Worm (Caenorhabditis elegans): ENCODE data around the gene ugt-8.

The ugt-8 gene

DNA sequence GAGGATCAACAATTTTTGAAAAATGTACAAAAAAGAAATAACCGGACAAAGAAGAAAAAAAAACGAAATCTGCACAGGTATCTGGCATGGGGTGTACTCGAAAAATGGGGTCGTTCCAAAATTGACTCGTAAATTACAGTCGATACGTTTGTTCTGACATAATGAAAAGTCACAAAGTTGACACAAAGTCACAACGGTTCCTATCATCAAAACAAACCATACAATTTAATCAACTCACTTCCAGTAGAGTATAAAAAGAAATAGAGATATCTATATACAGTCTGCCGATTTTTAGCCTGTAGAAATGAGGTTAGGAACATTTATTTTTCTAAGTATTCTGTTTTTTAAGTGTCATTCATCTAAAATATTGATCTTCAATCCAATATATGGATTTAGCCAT lies 19.2 kb upstream of the ugt-8 start, which contains the start of gene T19H12.12:
Gene T19H12.12, plus strand, starts transcription at position 301 of the 400 bp plus-strand sequence.
- TF ChIP-seq Y53G8AR.9 (GFP tag; conservative IDR thresholded peaks at IDR 0.05) (no peak), F57C9.4 (tag; optimal IDR thresholded peaks at IDR 0.05) (no peak), snpc-1.1 (tag; optimal IDR thresholded peaks at IDR 0.05; ENCODE audit: insufficient read depth) (no peak), snpc-4 (GFP tag; optimal IDR thresholded peaks at IDR 0.05) (no peak), snpc-4 (tag; optimal IDR thresholded peaks at IDR 0.05) (no peak), F52B5.7 (tag; optimal IDR thresholded peaks at IDR 0.05) (no peak), atf-7 (tag; optimal IDR thresholded peaks at IDR 0.05) (no peak), lir-1 (GFP tag; conservative IDR thresholded peaks at IDR 0.05) (no peak), let-607 (tag; optimal IDR thresholded peaks at IDR 0.05) (no peak), Y56A3A.18 (GFP tag; IDR thresholded peaks at IDR 0.05) (no peak), aptf-2 (GFP tag; conservative IDR thresholded peaks at IDR 0.05) (no peak), unc-130 (GFP tag; optimal IDR thresholded peaks at IDR 0.05) (no peak), madf-8 (GFP tag; conservative IDR thresholded peaks at IDR 0.05) (no peak), athp-1 (tag; optimal IDR thresholded peaks at IDR 0.05) (no peak), hlh-12 (tag; optimal IDR thresholded peaks at IDR 0.05) (no peak), lag-1 (GFP tag; IDR thresholded peaks at IDR 0.05) (no peak)

DNA sequence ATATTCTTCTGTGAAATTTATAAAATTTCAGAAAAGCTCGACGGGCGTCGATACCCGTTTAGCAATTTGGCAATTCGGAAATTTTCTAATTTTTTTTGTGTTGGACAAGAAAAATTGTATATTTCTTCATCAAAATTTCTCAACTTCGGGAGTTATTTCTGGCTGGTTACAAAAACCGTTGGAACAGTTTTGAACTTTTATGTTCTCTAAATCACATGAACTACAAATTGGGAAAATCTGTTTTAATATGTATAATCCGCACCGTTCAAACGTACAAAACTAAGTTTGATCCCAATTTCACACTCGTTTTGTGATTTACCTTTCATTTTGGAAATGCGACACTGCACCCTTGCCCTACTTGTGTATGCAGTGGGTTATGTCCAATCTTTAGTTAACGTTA lies 18.4 kb upstream of the ugt-8 start, which contains the start of gene T19H12.3:
Gene T19H12.3, plus strand, starts transcription at position 301 of the 400 bp plus-strand sequence.
- TF ChIP-seq nfya-2 (GFP tag; IDR thresholded peaks at IDR 0.05) = no peak

DNA sequence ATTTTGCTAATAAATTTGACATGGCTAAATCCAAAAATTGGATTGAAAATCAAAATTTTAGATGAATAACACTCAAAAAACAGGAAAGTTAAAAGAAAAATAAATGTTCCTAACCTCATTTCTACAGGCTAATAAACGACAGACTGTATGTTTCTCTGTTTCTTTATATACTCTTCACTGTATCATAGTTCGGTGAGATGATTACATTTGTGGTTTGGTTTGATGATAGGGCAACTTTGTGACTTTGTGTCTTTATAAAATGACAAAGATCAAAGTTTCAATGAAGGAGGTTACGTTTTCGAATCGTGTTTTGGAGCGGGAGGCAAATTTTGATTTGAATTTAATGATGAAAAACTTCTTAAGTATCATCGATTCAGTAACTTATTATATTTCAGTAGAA lies 14.3 kb upstream of the ugt-8 start, which contains the start of gene ugt-12:
Gene ugt-12, minus strand, starts transcription at position 153 of the 400 bp plus-strand sequence.
- no peak for TF ChIP-seq tbp1 (GFP tag; optimal IDR thresholded peaks at IDR 0.05)
- peak; percentile 71 for TF ChIP-seq nhr-80 (tag; optimal IDR thresholded peaks at IDR 0.05)

DNA sequence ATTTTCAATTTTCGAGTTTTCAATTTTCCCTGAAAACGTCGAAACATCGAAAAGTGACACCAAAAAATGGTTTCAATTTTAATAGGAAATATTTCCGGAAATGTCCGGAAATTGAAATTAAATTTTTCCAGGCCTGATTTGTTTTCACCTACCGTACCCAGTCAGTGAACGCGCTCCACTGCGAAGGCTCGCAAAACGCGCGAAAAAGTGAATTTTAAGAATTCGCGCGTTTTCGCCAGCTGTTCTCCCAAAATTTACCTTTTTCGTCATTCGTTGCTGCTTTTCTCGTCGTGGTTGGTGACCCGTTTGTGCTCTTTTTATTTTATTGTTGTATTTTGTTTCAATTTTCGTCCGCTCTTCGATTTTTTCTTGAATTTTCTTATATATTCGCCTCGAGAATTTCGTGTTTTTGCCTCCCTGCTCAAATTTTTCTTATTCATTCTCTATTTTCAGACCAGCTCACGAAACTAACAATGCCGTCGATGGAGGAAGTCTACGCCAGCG lies 13.7 kb upstream of the ugt-8 start, which contains the start of gene T19H12.2:
Gene T19H12.2, plus strand, starts transcription at position 454 of the 504 bp plus-strand sequence.
- TF ChIP-seq ztf-18 (tag; optimal IDR thresholded peaks at IDR 0.05) = peak; percentile 29
- peak; percentile 38; the same call in 1 of the 2 replicates for TF ChIP-seq ceh-100 (GFP tag; IDR thresholded peaks at IDR 0.05)
- TF ChIP-seq mcd-1 (GFP tag; IDR thresholded peaks at IDR 0.05) = peak; percentile 97
- no peak for TF ChIP-seq aptf-3 (GFP tag; IDR thresholded peaks at IDR 0.05)
- TF ChIP-seq C17E4.6 (GFP tag; IDR thresholded peaks at IDR 0.05) = peak; percentile 91
- peak; percentile 80 for TF ChIP-seq him-1 (tag; optimal IDR thresholded peaks at IDR 0.05)
- no peak for TF ChIP-seq unc-62 (GFP tag; optimal IDR thresholded peaks at IDR 0.05)
- peak; percentile 99 for TF ChIP-seq xnd-1 (tag; optimal IDR thresholded peaks at IDR 0.05)
- no peak for TF ChIP-seq cebp-2 (GFP tag; IDR thresholded peaks at IDR 0.05)
- TF ChIP-seq F39B2.1 (GFP tag; IDR thresholded peaks at IDR 0.05) = 0 out of 2 replicates have a peak, but pooled peaks have one; percentile 54
- TF ChIP-seq F37B4.10 (GFP tag; IDR thresholded peaks at IDR 0.05) = no peak
- TF ChIP-seq F55B11.4 (tag; optimal IDR thresholded peaks at IDR 0.05; ENCODE audit: borderline replicate concordance, insufficient read depth) = no peak
- peak; percentile 95 for TF ChIP-seq dox-1 (GFP tag; IDR thresholded peaks at IDR 0.05)
- peak; percentile 93 for TF ChIP-seq Y95B8A.8 (GFP tag; IDR thresholded peaks at IDR 0.05)
- peak; percentile 51 for TF ChIP-seq athp-1 (tag; optimal IDR thresholded peaks at IDR 0.05)
- no peak for TF ChIP-seq ceh-40 (GFP tag; IDR thresholded peaks at IDR 0.05)
- TF ChIP-seq ekl-4 (GFP tag; IDR thresholded peaks at IDR 0.05) = peak; percentile 90
- no peak for TF ChIP-seq repo-1 (tag; optimal IDR thresholded peaks at IDR 0.05)
- TF ChIP-seq efl-1 (GFP tag; optimal IDR thresholded peaks at IDR 0.05) = peak; percentile 99
- no peak for TF ChIP-seq B0261.1 (tag; optimal IDR thresholded peaks at IDR 0.05)
- TF ChIP-seq F33H1.4 (GFP tag; IDR thresholded peaks at IDR 0.05) = peak; percentile 92
- TF ChIP-seq lin-26 (GFP tag; IDR thresholded peaks at IDR 0.05) = peak; percentile 21; the same call in 1 of the 2 replicates
- TF ChIP-seq snpc-3.4 (tag; optimal IDR thresholded peaks at IDR 0.05) = peak; percentile 93
- peak; percentile 66 for TF ChIP-seq tbp1 (GFP tag; optimal IDR thresholded peaks at IDR 0.05)
- no peak for TF ChIP-seq ceh-79 (tag; optimal IDR thresholded peaks at IDR 0.05)
- peak; percentile 63; the same call in 1 of the 2 replicates for TF ChIP-seq B0336.3 (GFP tag; IDR thresholded peaks at IDR 0.05)
- TF ChIP-seq F49E8.2 (tag; optimal IDR thresholded peaks at IDR 0.05; ENCODE audit: insufficient read depth) = peak; percentile 91

Data from whole organism, young adult.